Fruit fly (Drosophila melanogaster) whole organism, embryonic: Measurements from ENCODE around the gene Reck.

Experiments used
- Abd-B ChIP-seq: fragments of 200-800 bp; sonication (Bioruptor generic); optimal IDR thresholded peaks from 2 replicates; lab custom pipeline; 2018; ENCODE audit warnings: missing biosample characterization, mild to moderate bottlenecking, missing genetic modification characterization, moderate library complexity
- Atf3 ChIP-seq: fragments of 200-800 bp; sonication (Bioruptor generic); optimal IDR thresholded peaks from 3 replicates; lab custom pipeline; 2016; ENCODE audit warnings: missing biosample characterization, missing genetic modification characterization
- BtbVII ChIP-seq: fragments of 200-800 bp; sonication (Bioruptor generic); optimal IDR thresholded peaks from 3 replicates; lab custom pipeline; 2017; ENCODE audit warnings: missing biosample characterization, mild to moderate bottlenecking, missing genetic modification characterization
- CG10431 ChIP-seq: fragments of 200-800 bp; sonication (Bioruptor generic); optimal IDR thresholded peaks from 3 replicates; lab custom pipeline; 2018; ENCODE audit warnings: missing biosample characterization, mild to moderate bottlenecking, missing genetic modification characterization
- CG10565 ChIP-seq: fragments of 200-800 bp; sonication (Bioruptor generic); optimal IDR thresholded peaks from 3 replicates; lab custom pipeline; 2016; ENCODE audit warnings: missing biosample characterization, mild to moderate bottlenecking, missing genetic modification characterization
- CG15011 ChIP-seq: fragments of 200-800 bp; sonication (Bioruptor generic); optimal IDR thresholded peaks from 3 replicates; lab custom pipeline; 2018; ENCODE audit warnings: missing biosample characterization, mild to moderate bottlenecking, missing genetic modification characterization
- CG1529 ChIP-seq: fragments of 200-800 bp; sonication (Bioruptor generic); optimal IDR thresholded peaks from 3 replicates; lab custom pipeline; 2018; ENCODE audit warnings: missing biosample characterization, missing genetic modification characterization
- CG18011 ChIP-seq: fragments of 200-800 bp; sonication (Bioruptor generic); optimal IDR thresholded peaks from 2 replicates; lab custom pipeline; 2017; ENCODE audit warnings: missing biosample characterization, missing genetic modification characterization, mild to moderate bottlenecking, moderate library complexity, missing genotype
- CG30431 ChIP-seq: fragments of 200-800 bp; sonication (Bioruptor generic); optimal IDR thresholded peaks from 2 replicates; lab custom pipeline; 2017; ENCODE audit warnings: missing biosample characterization, missing genetic modification characterization
- CG32772 ChIP-seq: fragments of 200-800 bp; sonication (Bioruptor generic); IDR thresholded peaks from 2 replicates; pipeline ENCODE4 v1.3.6; 2022; ENCODE audit warnings: missing biosample characterization, missing genetic modification characterization
- CG34422 ChIP-seq: fragments of 200-800 bp; sonication (Bioruptor generic); IDR thresholded peaks from 3 replicates; pipeline ENCODE4 v1.3.6; 2022; ENCODE audit warnings: missing biosample characterization, missing genetic modification characterization
- CG42726 ChIP-seq: fragments of 200-800 bp; sonication (Bioruptor generic); IDR thresholded peaks from 2 replicates; pipeline ENCODE4 v1.3.6; 2022; ENCODE audit warnings: missing biosample characterization, missing genetic modification characterization; ENCODE audit not compliant: partially characterized antibody
- CG4820 ChIP-seq: fragments of 200-800 bp; sonication (Bioruptor generic); optimal IDR thresholded peaks from 3 replicates; lab custom pipeline; 2016; ENCODE audit warnings: missing biosample characterization, missing genetic modification characterization
- CG6272 ChIP-seq: fragments of 200-800 bp; sonication (Bioruptor generic); IDR thresholded peaks from 2 replicates; pipeline ENCODE4 v1.3.6; 2022; ENCODE audit warnings: missing biosample characterization, missing genetic modification characterization
- CG6654 ChIP-seq: fragments of 200-800 bp; sonication (Bioruptor generic); optimal IDR thresholded peaks from 2 replicates; lab custom pipeline; 2017; ENCODE audit warnings: missing biosample characterization, mild to moderate bottlenecking, missing genetic modification characterization
- CG6791 ChIP-seq: fragments of 200-800 bp; sonication (Bioruptor generic); IDR thresholded peaks from 3 replicates; pipeline ENCODE4 v1.3.6; 2022; ENCODE audit warnings: missing biosample characterization, missing genetic modification characterization; ENCODE audit not compliant: partially characterized antibody
- CG8290 ChIP-seq, 3 experiments: fragments of 200-800 bp; sonication (Bioruptor generic); optimal IDR thresholded peaks; 2 replicates each; lab custom pipeline; 2016 to 2019; ENCODE audit warnings: missing biosample characterization in 3 of 3, missing genetic modification characterization in 3 of 3, mild to moderate bottlenecking in 2 of 3, moderate library complexity in 1 of 3
- CG8359 ChIP-seq: fragments of 200-800 bp; sonication (Bioruptor generic); optimal IDR thresholded peaks from 2 replicates; lab custom pipeline; 2017; ENCODE audit warnings: missing biosample characterization, mild to moderate bottlenecking, missing genetic modification characterization, borderline replicate concordance
- CG8924 ChIP-seq: fragments of 200-800 bp; optimal IDR thresholded peaks from 3 replicates; lab custom pipeline; 2019; ENCODE audit warnings: missing biosample characterization, mild to moderate bottlenecking, missing genetic modification characterization, moderate library complexity
- Dip3 ChIP-seq: fragments of 200-800 bp; sonication (Bioruptor generic); optimal IDR thresholded peaks from 3 replicates; lab custom pipeline; 2016; ENCODE audit warnings: missing biosample characterization, missing genetic modification characterization
- Drgx ChIP-seq: fragments of 200-800 bp; sonication (Bioruptor generic); IDR thresholded peaks from 2 replicates; pipeline ENCODE4 v1.3.6; 2022; ENCODE audit warnings: missing biosample characterization, missing genetic modification characterization
- Eip74EF ChIP-seq, 2 experiments: fragments of 200-800 bp in 1 of 2; fragments of >200 bp in 1 of 2; sonication (Bioruptor generic) in 1 of 2; optimal IDR thresholded peaks; 2 replicates each; lab custom pipeline; 2017 to 2019; ENCODE audit warnings: missing biosample characterization in 2 of 2, missing genetic modification characterization in 2 of 2, mild to moderate bottlenecking in 1 of 2, moderate library complexity in 1 of 2
- HmgZ ChIP-seq: fragments of 200-800 bp; sonication (Bioruptor generic); optimal IDR thresholded peaks from 2 replicates; lab custom pipeline; 2018; ENCODE audit warnings: missing biosample characterization, mild to moderate bottlenecking, missing genetic modification characterization
- Jarid2 ChIP-seq: fragments of 200-800 bp; sonication (Bioruptor generic); optimal IDR thresholded peaks from 3 replicates; lab custom pipeline; 2017; ENCODE audit warnings: mild to moderate bottlenecking, missing biosample characterization, missing genetic modification reagents, missing genetic modification characterization
- Kr ChIP-seq: fragments of 200-800 bp; sonication (Bioruptor generic); optimal IDR thresholded peaks from 2 replicates; lab custom pipeline; 2017; ENCODE audit warnings: missing biosample characterization, mild to moderate bottlenecking, missing genetic modification characterization
- Sox100B ChIP-seq: fragments of 200-800 bp; sonication (Bioruptor generic); optimal IDR thresholded peaks from 3 replicates; lab custom pipeline; 2018; ENCODE audit warnings: missing biosample characterization, mild to moderate bottlenecking, missing genetic modification characterization
- Spps ChIP-seq: fragments of 200-800 bp; sonication (Bioruptor generic); optimal IDR thresholded peaks from 2 replicates; lab custom pipeline; 2018; ENCODE audit warnings: missing biosample characterization, mild to moderate bottlenecking, missing genetic modification characterization
- TFAM ChIP-seq: fragments of 200-800 bp; sonication (Bioruptor generic); optimal IDR thresholded peaks from 2 replicates; lab custom pipeline; 2017; ENCODE audit warnings: missing biosample characterization, missing genetic modification characterization, inconsistent platforms
- Taf1 ChIP-seq: fragments of 200-800 bp; sonication (Bioruptor generic); IDR thresholded peaks from 2 replicates; pipeline ENCODE4 v1.3.6; 2022; ENCODE audit warnings: missing biosample characterization, missing genetic modification characterization
- abd-A ChIP-seq: fragments of 200-800 bp; sonication (Bioruptor generic); optimal IDR thresholded peaks from 3 replicates; lab custom pipeline; 2019; ENCODE audit warnings: missing biosample characterization, mild to moderate bottlenecking, missing genetic modification characterization, moderate library complexity
- aop ChIP-seq: fragments of 200-800 bp; sonication (Bioruptor generic); IDR thresholded peaks from 2 replicates; pipeline ENCODE4 v1.3.6; 2022; ENCODE audit warnings: missing biosample characterization, missing genetic modification characterization
- ato ChIP-seq: fragments of 200-800 bp; sonication (Bioruptor generic); IDR thresholded peaks from 2 replicates; pipeline ENCODE4 v1.3.6; 2022; ENCODE audit warnings: missing biosample characterization, missing genetic modification characterization; ENCODE audit not compliant: partially characterized antibody
- bowl ChIP-seq: fragments of 200-800 bp; sonication (Bioruptor generic); IDR thresholded peaks from 2 replicates; pipeline ENCODE4 v1.3.6; 2022; ENCODE audit warnings: missing biosample characterization, missing genetic modification characterization
- crol ChIP-seq: fragments of 200-800 bp; sonication (Bioruptor generic); IDR thresholded peaks from 2 replicates; pipeline ENCODE4 v1.3.6; 2022; ENCODE audit warnings: missing biosample characterization, missing genetic modification characterization
- dimm ChIP-seq: fragments of 200-800 bp; sonication (Bioruptor generic); IDR thresholded peaks from 2 replicates; pipeline ENCODE4 v1.3.6; 2022; ENCODE audit warnings: missing biosample characterization, missing genetic modification characterization
- exex ChIP-seq: fragments of 200-800 bp; sonication (Bioruptor generic); optimal IDR thresholded peaks from 4 replicates; lab custom pipeline; 2018; ENCODE audit warnings: missing biosample characterization, mild to moderate bottlenecking, missing genetic modification characterization, moderate library complexity
- eyg ChIP-seq: fragments of 200-800 bp; sonication (Bioruptor generic); optimal IDR thresholded peaks from 3 replicates; lab custom pipeline; 2016; ENCODE audit warnings: missing biosample characterization, missing genetic modification characterization
- fru ChIP-seq: fragments of >200 bp; optimal IDR thresholded peaks from 2 replicates; lab custom pipeline; 2017
- gsb ChIP-seq: fragments of 200-800 bp; sonication (Bioruptor generic); IDR thresholded peaks from 2 replicates; pipeline ENCODE4 v1.3.6; 2022; ENCODE audit warnings: missing biosample characterization, missing genetic modification characterization
- hkb ChIP-seq, 2 experiments: fragments of 200-800 bp in 1 of 2; fragments of >200 bp in 1 of 2; sonication (Bioruptor generic) in 1 of 2; IDR thresholded peaks in 1 of 2; optimal IDR thresholded peaks in 1 of 2; 2 replicates each; pipeline versions ENCODE4 v1.3.6 to Lab custom; 2017 to 2022; ENCODE audit warnings: missing biosample characterization in 1 of 2, missing genetic modification characterization in 1 of 2
- ind ChIP-seq: fragments of 200-800 bp; sonication (Bioruptor generic); optimal IDR thresholded peaks from 3 replicates; lab custom pipeline; 2016; ENCODE audit warnings: missing biosample characterization, missing genetic modification characterization
- lab ChIP-seq: fragments of 200-800 bp; sonication (Bioruptor generic); optimal IDR thresholded peaks from 3 replicates; lab custom pipeline; 2017; ENCODE audit warnings: missing biosample characterization, missing genetic modification characterization, mild to moderate bottlenecking, moderate library complexity, missing genetic modification reagents
- nmo ChIP-seq: fragments of 200-800 bp; sonication (Bioruptor generic); optimal IDR thresholded peaks from 2 replicates; lab custom pipeline; 2018; ENCODE audit warnings: missing biosample characterization, mild to moderate bottlenecking, missing genetic modification characterization, moderate library complexity
- onecut ChIP-seq: fragments of 200-800 bp; sonication (Bioruptor generic); IDR thresholded peaks from 2 replicates; pipeline ENCODE4 v1.3.6; 2022; ENCODE audit warnings: missing biosample characterization, missing genetic modification characterization
- rib ChIP-seq: fragments of 200-800 bp; sonication (Bioruptor generic); IDR thresholded peaks from 2 replicates; pipeline ENCODE4 v1.3.6; 2022; ENCODE audit warnings: missing biosample characterization, missing genetic modification characterization
- sens ChIP-seq: fragments of 200-800 bp; sonication (Bioruptor generic); peaks from one replicate; lab custom pipeline; 2016; ENCODE audit warnings: missing biosample characterization, missing genetic modification characterization
- sim ChIP-seq: fragments of 200-800 bp; sonication (Bioruptor generic); IDR thresholded peaks from 2 replicates; pipeline ENCODE4 v1.3.6; 2022; ENCODE audit warnings: missing biosample characterization, missing genetic modification characterization
- tgo ChIP-seq: fragments of 200-800 bp; sonication (Bioruptor generic); IDR thresholded peaks from 3 replicates; pipeline ENCODE4 v1.3.6; 2022; ENCODE audit warnings: missing biosample characterization, missing genetic modification characterization
- zfh1 ChIP-seq: fragments of 200-800 bp; sonication (Bioruptor generic); IDR thresholded peaks from 3 replicates; pipeline ENCODE4 v1.3.6; 2022; ENCODE audit warnings: missing biosample characterization, missing genetic modification characterization

Reck gene

DNA sequence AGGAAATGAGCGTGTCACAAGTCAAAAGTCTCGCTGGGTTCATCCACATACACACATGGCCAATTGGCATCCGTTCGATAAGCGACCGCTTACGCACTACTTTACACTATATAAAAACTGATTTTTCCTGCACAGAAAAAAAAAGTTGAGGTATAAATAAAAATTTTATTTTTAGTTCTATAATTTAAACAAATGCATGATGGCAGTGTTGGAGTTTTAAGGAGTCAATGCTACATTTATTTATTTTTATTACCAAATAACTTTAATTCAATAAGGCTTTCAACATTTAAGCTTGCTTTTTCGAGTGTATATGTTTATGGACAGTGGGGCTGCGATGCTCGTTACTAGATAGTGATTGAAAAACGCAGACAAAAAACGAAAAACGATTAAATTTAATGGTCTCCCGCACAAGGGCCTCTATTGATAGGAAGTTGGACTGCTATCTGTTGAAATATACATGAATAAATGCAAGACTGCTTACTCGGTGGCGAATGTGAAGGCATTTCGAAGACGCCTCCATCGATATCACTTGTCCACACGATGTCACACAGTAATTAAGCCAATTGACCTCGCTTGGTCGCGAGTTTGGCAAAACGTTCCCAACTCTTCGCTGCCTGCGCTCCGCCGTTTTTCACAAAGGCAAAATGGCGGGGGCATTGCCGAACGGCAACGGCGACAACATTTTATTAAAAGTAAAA, 2.1 kb downstream of the Reck start (continued):
- TF ChIP-seq Dip3: no peak
- no peak for TF ChIP-seq rib (GFP tag; lab: Robert Waterston, UW)
- TF ChIP-seq dimm (GFP tag; lab: Robert Waterston, UW): no peak
- peak; percentile 50 for TF ChIP-seq CG30431 (GFP tag; lab: Kevin White, UChicago)
- TF ChIP-seq CG6272: peak; percentile 37; the same call in 1 of the 2 replicates
- peak; percentile 76; the same call in 2 of the 3 replicates for TF ChIP-seq zfh1 (GFP tag; lab: Robert Waterston, UW)
- peak; percentile 14 for TF ChIP-seq CG8359
- TF ChIP-seq Drgx (GFP tag; lab: Robert Waterston, UW): peak; percentile 83
- TF ChIP-seq Atf3 (GFP tag; lab: Kevin White, UChicago): no peak
- TF ChIP-seq onecut (GFP tag; lab: Robert Waterston, UW): peak; percentile 69
- peak; percentile 53 for TF ChIP-seq CG1529 (GFP tag; lab: Kevin White, UChicago)
- TF ChIP-seq hkb (optimal IDR thresholded peaks at IDR 0.05; lab: Kevin White, UChicago): no peak
- peak; percentile 86 for TF ChIP-seq hkb (GFP tag; IDR thresholded peaks at IDR 0.05; lab: Robert Waterston, UW)
- no peak for TF ChIP-seq fru (lab: Kevin White, UChicago)
- peak; percentile 57; the same call in 1 of the 3 replicates for TF ChIP-seq CG34422 (GFP tag; lab: Robert Waterston, UW)
- TF ChIP-seq CG15011: peak; percentile 65
- TF ChIP-seq Taf1 (GFP tag; lab: Robert Waterston, UW): peak; percentile 55; the same call in 1 of the 2 replicates
- TF ChIP-seq Spps (tag; lab: Kevin White, UChicago): peak; percentile 76
- TF ChIP-seq abd-A (tag; lab: Kevin White, UChicago): no peak
- TF ChIP-seq lab (GFP tag; lab: Kevin White, UChicago): peak; percentile 81
- TF ChIP-seq CG8290 (GFP tag; optimal IDR thresholded peaks at IDR 0.05; lab: Kevin White, UChicago): peak; percentile 28
- TF ChIP-seq CG8290 (tag; optimal IDR thresholded peaks at IDR 0.05; lab: Kevin White, UChicago): no peak
- TF ChIP-seq BtbVII (GFP tag; lab: Kevin White, UChicago): peak; percentile 61
- TF ChIP-seq CG8924 (tag; lab: Kevin White, UChicago): peak; percentile 89
- TF ChIP-seq gsb (GFP tag; lab: Robert Waterston, UW): peak; percentile 29; the same call in 1 of the 2 replicates
- peak; percentile 21 for TF ChIP-seq CG10431 (GFP tag; lab: Kevin White, UChicago)
- peak; percentile 87 for TF ChIP-seq Abd-B (GFP tag; lab: Kevin White, UChicago)
- peak; percentile 42 for TF ChIP-seq Jarid2 (GFP tag; lab: Kevin White, UChicago)
- peak; percentile 66 for TF ChIP-seq ind (GFP tag; lab: Kevin White, UChicago)
- no peak for TF ChIP-seq bowl (GFP tag; lab: Robert Waterston, UW)
- no peak for TF ChIP-seq crol (GFP tag; lab: Robert Waterston, UW)
- TF ChIP-seq CG32772 (GFP tag; lab: Robert Waterston, UW): peak; percentile 64
- TF ChIP-seq sim: peak; percentile 67; the same call in 1 of the 2 replicates
- TF ChIP-seq CG18011 (GFP tag; lab: Kevin White, UChicago): peak; percentile 17
- no peak for TF ChIP-seq aop (GFP tag; lab: Robert Waterston, UW)
- peak; percentile 84 for TF ChIP-seq nmo
- peak; percentile 16 for TF ChIP-seq exex (tag; lab: Kevin White, UChicago)
- TF ChIP-seq Eip74EF (GFP tag; optimal IDR thresholded peaks at IDR 0.05; lab: Kevin White, UChicago): peak in 1 of 2 experiments; percentile 78
- no peak for TF ChIP-seq eyg (GFP tag; lab: Kevin White, UChicago)
- peak; percentile 13 for TF ChIP-seq CG6654 (GFP tag; lab: Kevin White, UChicago)
- peak; percentile 80 for TF ChIP-seq Sox100B (GFP tag; lab: Kevin White, UChicago)
- TF ChIP-seq CG4820: peak; percentile 75
- peak; percentile 45 for TF ChIP-seq HmgZ (tag; lab: Kevin White, UChicago)
- TF ChIP-seq CG10565: no peak
- TF ChIP-seq tgo (GFP tag; lab: Robert Waterston, UW): peak; percentile 82
- TF ChIP-seq sens: peak; percentile 90
- TF ChIP-seq Kr (GFP tag; lab: Kevin White, UChicago): no peak
- TF ChIP-seq TFAM: no peak
- no peak for TF ChIP-seq CG42726 (GFP tag; lab: Robert Waterston, UW)
- TF ChIP-seq ato: no peak
- TF ChIP-seq CG6791: no peak
